Worm (Caenorhabditis elegans): Measurements from ENCODE around the gene C25H3.17.

The C25H3.17 gene

ce11 chrII:5694798-5695197, 25.3 kb upstream of the C25H3.17 start, which contains the start of gene C25H3.14:
Gene C25H3.14, plus strand, starts transcription at chrII:5695098.
- no peak for TF ChIP-seq nhr-77 (tag; optimal IDR thresholded peaks at IDR 0.05)
- no peak for TF ChIP-seq skn-1 (tag; optimal IDR thresholded peaks at IDR 0.05)
- no peak for TF ChIP-seq egl-5 (tag; optimal IDR thresholded peaks at IDR 0.05)
- TF ChIP-seq nhr-43 (tag; optimal IDR thresholded peaks at IDR 0.05; ENCODE audit: poor library complexity, severe bottlenecking), result no peak
- TF ChIP-seq eor-1 (tag; optimal IDR thresholded peaks at IDR 0.05), result no peak
- no peak for TF ChIP-seq pqm-1 (tag; optimal IDR thresholded peaks at IDR 0.05)
- no peak for TF ChIP-seq fkh-2 (tag; optimal IDR thresholded peaks at IDR 0.05)
- TF ChIP-seq lin-15B (tag; optimal IDR thresholded peaks at IDR 0.05), result no peak
- TF ChIP-seq nfya-1 (tag; optimal IDR thresholded peaks at IDR 0.05; ENCODE audit: insufficient read depth), result no peak
- TF ChIP-seq lin-39 (tag; optimal IDR thresholded peaks at IDR 0.05), result no peak
- TF ChIP-seq ceh-28 (tag; optimal IDR thresholded peaks at IDR 0.05), result no peak
- TF ChIP-seq fos-1 (tag; optimal IDR thresholded peaks at IDR 0.05), result no peak
- TF ChIP-seq ZK546.5 (tag; optimal IDR thresholded peaks at IDR 0.05), result no peak
- TF ChIP-seq mdl-1 (tag; optimal IDR thresholded peaks at IDR 0.05), result no peak
- TF ChIP-seq egl-27 (tag; optimal IDR thresholded peaks at IDR 0.05), result no peak
- TF ChIP-seq ceh-16 (tag; optimal IDR thresholded peaks at IDR 0.05), result no peak
- no peak for TF ChIP-seq nhr-25 (tag; optimal IDR thresholded peaks at IDR 0.05)
- TF ChIP-seq R02D3.7 (tag; optimal IDR thresholded peaks at IDR 0.05), result no peak
- no peak for TF ChIP-seq nhr-237 (tag; optimal IDR thresholded peaks at IDR 0.05)

ce11 chrII:5693893-5694292, 24.4 kb upstream of the C25H3.17 start, which contains the start of gene C25H3.3:
Gene C25H3.3, plus strand, starts transcription at chrII:5694193.
- TF ChIP-seq nhr-12 (tag; optimal IDR thresholded peaks at IDR 0.05), result no peak
- TF ChIP-seq ceh-16 (tag; optimal IDR thresholded peaks at IDR 0.05), result no peak
- no peak for TF ChIP-seq nhr-25 (tag; optimal IDR thresholded peaks at IDR 0.05)
- no peak for TF ChIP-seq daf-12 (tag; optimal IDR thresholded peaks at IDR 0.05)
- TF ChIP-seq ama-1 (optimal IDR thresholded peaks at IDR 0.05), result no peak
- TF ChIP-seq skn-1 (tag; optimal IDR thresholded peaks at IDR 0.05), result no peak
- TF ChIP-seq nhr-28 (tag; optimal IDR thresholded peaks at IDR 0.05), result no peak
- no peak for TF ChIP-seq nhr-23 (tag; optimal IDR thresholded peaks at IDR 0.05)
- TF ChIP-seq elt-2 (tag; optimal IDR thresholded peaks at IDR 0.05), result no peak
- TF ChIP-seq elt-1 (tag; optimal IDR thresholded peaks at IDR 0.05), result no peak
- TF ChIP-seq mml-1 (tag; optimal IDR thresholded peaks at IDR 0.05), result no peak
- TF ChIP-seq egl-5 (tag; optimal IDR thresholded peaks at IDR 0.05), result no peak
- TF ChIP-seq nhr-43 (tag; optimal IDR thresholded peaks at IDR 0.05; ENCODE audit: poor library complexity, severe bottlenecking), result no peak

ce11 chrII:5691216-5691771, 21.8 kb upstream of the C25H3.17 start, which contains the start of the genes ndub-5 and eif-2D:
Gene ndub-5, minus strand, starts transcription at chrII:5691353.
Gene eif-2D, plus strand, starts transcription at chrII:5691721.
- TF ChIP-seq lin-39 (tag; optimal IDR thresholded peaks at IDR 0.05) (no peak), mdl-1 (tag; optimal IDR thresholded peaks at IDR 0.05) (no peak), sea-2 (GFP tag; optimal IDR thresholded peaks at IDR 0.05) (no peak), ztf-11 (tag; optimal IDR thresholded peaks at IDR 0.05) (no peak), ceh-16 (tag; optimal IDR thresholded peaks at IDR 0.05) (no peak), unc-39 (tag; optimal IDR thresholded peaks at IDR 0.05) (no peak), ama-1 (optimal IDR thresholded peaks at IDR 0.05) (no peak), nhr-76 (tag; optimal IDR thresholded peaks at IDR 0.05) (no peak), unc-62 (GFP tag; optimal IDR thresholded peaks at IDR 0.05) (no peak), fkh-2 (tag; optimal IDR thresholded peaks at IDR 0.05) (no peak), ceh-9 (tag; optimal IDR thresholded peaks at IDR 0.05) (no peak), daf-12 (tag; optimal IDR thresholded peaks at IDR 0.05) (no peak), R02D3.7 (tag; optimal IDR thresholded peaks at IDR 0.05) (no peak), egl-27 (tag; optimal IDR thresholded peaks at IDR 0.05) (no peak), elt-2 (tag; optimal IDR thresholded peaks at IDR 0.05) (peak; percentile 15), ztf-4 (tag; optimal IDR thresholded peaks at IDR 0.05) (no peak), zag-1 (tag; optimal IDR thresholded peaks at IDR 0.05) (no peak), snpc-4 (tag; optimal IDR thresholded peaks at IDR 0.05) (peak; percentile 18), ceh-82 (tag; optimal IDR thresholded peaks at IDR 0.05) (no peak), nhr-77 (tag; optimal IDR thresholded peaks at IDR 0.05) (no peak), ceh-28 (tag; optimal IDR thresholded peaks at IDR 0.05) (no peak), nhr-43 (tag; optimal IDR thresholded peaks at IDR 0.05; ENCODE audit: poor library complexity, severe bottlenecking) (no peak), nhr-67 (tag; optimal IDR thresholded peaks at IDR 0.05) (no peak), aly-2 (tag; optimal IDR thresholded peaks at IDR 0.05) (no peak), skn-1 (tag; optimal IDR thresholded peaks at IDR 0.05) (no peak), hmg-11 (tag; optimal IDR thresholded peaks at IDR 0.05) (peak; percentile 6), egl-5 (tag; optimal IDR thresholded peaks at IDR 0.05) (no peak), nhr-12 (tag; optimal IDR thresholded peaks at IDR 0.05) (no peak), elt-1 (tag; optimal IDR thresholded peaks at IDR 0.05) (no peak), nhr-11 (tag; optimal IDR thresholded peaks at IDR 0.05) (no peak), ZK546.5 (tag; optimal IDR thresholded peaks at IDR 0.05) (no peak), pha-4 (tag; optimal IDR thresholded peaks at IDR 0.05) (peak; percentile 26), nhr-28 (tag; optimal IDR thresholded peaks at IDR 0.05) (no peak), nfya-1 (tag; optimal IDR thresholded peaks at IDR 0.05; ENCODE audit: insufficient read depth) (peak; percentile 42), lsy-12 (tag; optimal IDR thresholded peaks at IDR 0.05) (no peak), nhr-23 (tag; optimal IDR thresholded peaks at IDR 0.05) (no peak), eor-1 (tag; optimal IDR thresholded peaks at IDR 0.05) (no peak), mml-1 (tag; optimal IDR thresholded peaks at IDR 0.05) (no peak), fkh-10 (GFP tag; optimal IDR thresholded peaks at IDR 0.05) (no peak), pqm-1 (tag; optimal IDR thresholded peaks at IDR 0.05) (no peak), lin-15B (tag; optimal IDR thresholded peaks at IDR 0.05) (no peak), tbx-2 (tag; optimal IDR thresholded peaks at IDR 0.05) (no peak)
